Worm (Caenorhabditis elegans): ENCODE data around the gene T16G1.18.

DNA sequence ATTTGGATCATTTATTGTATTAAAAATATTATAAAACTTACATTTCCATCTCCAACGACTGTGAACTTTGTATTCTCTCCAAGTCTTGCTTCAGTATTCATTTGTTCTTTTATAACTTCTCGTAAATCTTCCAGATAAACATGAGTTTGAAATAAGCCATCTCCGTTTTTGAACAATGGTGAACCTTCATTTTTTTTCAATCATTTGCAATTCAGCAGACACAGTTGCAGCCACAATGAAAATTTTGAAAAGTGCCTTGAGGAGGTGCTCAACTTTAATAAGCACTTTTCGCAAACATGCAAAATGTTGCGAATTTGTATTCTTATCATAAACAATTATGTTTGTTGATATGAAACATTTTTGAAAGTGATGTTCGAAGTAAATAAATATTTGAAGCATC lies 6.9 kb upstream of the T16G1.18 start, which contains the start of gene T16G1.3:
- TF ChIP-seq tbx-9 (tag; optimal IDR thresholded peaks at IDR 0.05; ENCODE audit: borderline replicate concordance) (no peak), rec-8 (tag; optimal IDR thresholded peaks at IDR 0.05) (no peak), ets-4 (GFP tag; optimal IDR thresholded peaks at IDR 0.05) (no peak), sea-2 (GFP tag; IDR thresholded peaks at IDR 0.05) (no peak), snpc-4 (GFP tag; optimal IDR thresholded peaks at IDR 0.05) (no peak), snpc-4 (tag; optimal IDR thresholded peaks at IDR 0.05) (no peak), nfya-1 (tag; optimal IDR thresholded peaks at IDR 0.05; ENCODE audit: borderline replicate concordance, insufficient read depth) (no peak), F22D6.2 (tag; optimal IDR thresholded peaks at IDR 0.05) (no peak), K12H6.12 (tag; optimal IDR thresholded peaks at IDR 0.05) (no peak), F52B5.7 (tag; optimal IDR thresholded peaks at IDR 0.05) (no peak), F23B12.7 (tag; optimal IDR thresholded peaks at IDR 0.05; ENCODE audit: insufficient read depth) (no peak), mxl-1 (tag; optimal IDR thresholded peaks at IDR 0.05) (no peak)
